Worm (Caenorhabditis elegans) whole organism, L1 larva: Measurements from ENCODE around the gene F49H12.2.

ENCODE experiments used
- C04F5.9 ChIP-seq: sonication (generic microtip); optimal IDR thresholded peaks from 2 replicates; lab custom pipeline; 2016; ENCODE audit warnings: missing genetic modification characterization, missing compliant biosample characterization
- C16A3.4 ChIP-seq: fragments of 150-350 bp; optimal IDR thresholded peaks from 2 replicates; lab custom pipeline; 2014; ENCODE audit warnings: missing biosample characterization, missing genetic modification characterization
- C34B4.2 ChIP-seq: sonication (generic microtip); optimal IDR thresholded peaks from 2 replicates; lab custom pipeline; 2017; ENCODE audit warnings: mild to moderate bottlenecking, missing genetic modification characterization, missing compliant biosample characterization
- Y116A8C.19 ChIP-seq: sonication (generic microtip); optimal IDR thresholded peaks from 2 replicates; lab custom pipeline; 2016; ENCODE audit warnings: missing compliant biosample characterization, missing genetic modification characterization, borderline replicate concordance
- aha-1 ChIP-seq: fragments of 150-350 bp; optimal IDR thresholded peaks from 2 replicates; lab custom pipeline; 2014; ENCODE audit warnings: missing biosample characterization, missing genetic modification characterization
- aly-2 ChIP-seq: fragments of 150-350 bp; optimal IDR thresholded peaks from 2 replicates; lab custom pipeline; 2014; ENCODE audit warnings: missing biosample characterization, missing genetic modification characterization
- ceh-63 ChIP-seq: fragments of 200-800 bp; sonication (Bioruptor generic); optimal IDR thresholded peaks from 2 replicates; lab custom pipeline; 2018; ENCODE audit warnings: mild to moderate bottlenecking, missing genetic modification characterization, missing compliant biosample characterization
- ceh-88 ChIP-seq: fragments of 200-800 bp; sonication (Bioruptor generic); IDR thresholded peaks from 2 replicates; pipeline ENCODE4 v1.3.6; 2022; ENCODE audit warnings: missing genetic modification characterization, missing compliant biosample characterization
- ceh-90 ChIP-seq: sonication (generic microtip); optimal IDR thresholded peaks from 2 replicates; lab custom pipeline; 2016; ENCODE audit warnings: missing genetic modification characterization, missing compliant biosample characterization
- dpl-1 ChIP-seq, 3 experiments: fragments of 150-350 bp in 2 of 3; sonication (generic microtip) in 1 of 3; optimal IDR thresholded peaks; 2 replicates each; lab custom pipeline; 2014 to 2017; ENCODE audit warnings: missing biosample characterization in 3 of 3, missing genetic modification characterization in 3 of 3, missing genetic modification reagents in 3 of 3
- efl-1 ChIP-seq, 4 experiments: fragments of 150-350 bp; optimal IDR thresholded peaks in 3 of 4; peaks in 1 of 4; 1 replicate in 1 of 4; 2 replicates in 3 of 4; lab custom pipeline; 2014; ENCODE audit warnings: missing biosample characterization in 2 of 4, missing genetic modification characterization in 2 of 4, missing genetic modification reagents in 2 of 4
- egl-13 ChIP-seq: sonication (generic microtip); optimal IDR thresholded peaks from 2 replicates; lab custom pipeline; 2016; ENCODE audit warnings: missing genotype, missing genetic modification reagents, missing genetic modification characterization, missing compliant biosample characterization
- elt-2 ChIP-seq: sonication (generic microtip); optimal IDR thresholded peaks from 2 replicates; lab custom pipeline; 2016; ENCODE audit warnings: missing genetic modification characterization, mild to moderate bottlenecking, inconsistent platforms, missing compliant biosample characterization, missing genetic modification reagents
- elt-3 ChIP-seq, 6 experiments: fragments of 150-350 bp in 1 of 6; sonication (generic microtip); optimal IDR thresholded peaks; 2 replicates each; lab custom pipeline; 2017 to 2018; ENCODE audit warnings: missing biosample characterization in 6 of 6, missing genetic modification characterization in 6 of 6, inconsistent platforms in 1 of 6
- fkh-10 ChIP-seq: sonication (generic microtip); optimal IDR thresholded peaks from 2 replicates; lab custom pipeline; 2017; ENCODE audit warnings: missing biosample characterization, missing genetic modification reagents, missing genetic modification characterization
- fkh-4 ChIP-seq: sonication (generic microtip); optimal IDR thresholded peaks from 2 replicates; lab custom pipeline; 2016; ENCODE audit warnings: missing compliant biosample characterization, missing genetic modification characterization, borderline replicate concordance
- fkh-8 ChIP-seq: sonication (generic microtip); optimal IDR thresholded peaks from 2 replicates; lab custom pipeline; 2016; ENCODE audit warnings: mild to moderate bottlenecking, missing genetic modification characterization, missing compliant biosample characterization
- fos-1 ChIP-seq: fragments of 150-350 bp; optimal IDR thresholded peaks from 2 replicates; lab custom pipeline; 2014; ENCODE audit warnings: missing biosample characterization, missing genetic modification characterization
- grh-1 ChIP-seq: fragments of 200-800 bp; sonication (Bioruptor generic); IDR thresholded peaks from 2 replicates; pipeline ENCODE4 v1.3.6; 2022; ENCODE audit warnings: missing genetic modification reagents, missing genetic modification characterization, missing compliant biosample characterization
- hlh-4 ChIP-seq: sonication (generic microtip); optimal IDR thresholded peaks from 2 replicates; lab custom pipeline; 2016; ENCODE audit warnings: mild to moderate bottlenecking, missing genetic modification characterization, missing compliant biosample characterization
- hpl-2 ChIP-seq: fragments of 150-350 bp; optimal IDR thresholded peaks from 2 replicates; lab custom pipeline; 2014; ENCODE audit warnings: missing biosample characterization, missing genetic modification reagents, missing genetic modification characterization
- irx-1 ChIP-seq: sonication (generic microtip); optimal IDR thresholded peaks from 2 replicates; lab custom pipeline; 2016; ENCODE audit warnings: missing genetic modification characterization, missing compliant biosample characterization
- isw-1 ChIP-seq: fragments of 200-800 bp; sonication (Bioruptor generic); IDR thresholded peaks from 2 replicates; pipeline ENCODE4 v1.3.6; 2022; ENCODE audit warnings: missing genetic modification characterization, missing compliant biosample characterization
- lin-13 ChIP-seq: fragments of 150-350 bp; optimal IDR thresholded peaks from 2 replicates; lab custom pipeline; 2014; ENCODE audit warnings: missing biosample characterization, missing genetic modification reagents, missing genetic modification characterization
- lin-15B ChIP-seq: fragments of 150-350 bp; sonication (generic microtip); optimal IDR thresholded peaks from 3 replicates; lab custom pipeline; 2014; ENCODE audit warnings: missing biosample characterization, missing genetic modification characterization
- lin-39 ChIP-seq: fragments of 150-350 bp; optimal IDR thresholded peaks from 2 replicates; lab custom pipeline; 2014; ENCODE audit warnings: missing biosample characterization, missing genetic modification reagents, missing genetic modification characterization
- mdl-1 ChIP-seq, 2 experiments: fragments of 150-350 bp; optimal IDR thresholded peaks; 2 replicates each; lab custom pipeline; 2014 to 2017; ENCODE audit warnings: missing biosample characterization in 2 of 2, missing genetic modification characterization in 2 of 2, inconsistent platforms in 1 of 2
- mef-2 ChIP-seq: fragments of 150-350 bp; optimal IDR thresholded peaks from 2 replicates; lab custom pipeline; 2014; ENCODE audit warnings: missing biosample characterization, missing genetic modification characterization
- mep-1 ChIP-seq: fragments of 150-350 bp; optimal IDR thresholded peaks from 2 replicates; lab custom pipeline; 2014; ENCODE audit warnings: missing biosample characterization, missing genetic modification characterization
- nhr-12 ChIP-seq: sonication (generic microtip); optimal IDR thresholded peaks from 2 replicates; lab custom pipeline; 2017; ENCODE audit warnings: missing biosample characterization, missing genetic modification characterization
- nhr-28 ChIP-seq: fragments of 150-350 bp; optimal IDR thresholded peaks from 2 replicates; lab custom pipeline; 2014; ENCODE audit warnings: missing biosample characterization, missing genetic modification characterization
- nhr-47 ChIP-seq: sonication (generic microtip); optimal IDR thresholded peaks from 2 replicates; lab custom pipeline; 2016; ENCODE audit warnings: mild to moderate bottlenecking, missing genetic modification characterization, moderate library complexity, missing compliant biosample characterization
- nhr-71 ChIP-seq: sonication (generic microtip); optimal IDR thresholded peaks from 2 replicates; lab custom pipeline; 2016; ENCODE audit warnings: mild to moderate bottlenecking, missing genetic modification characterization, moderate library complexity, missing compliant biosample characterization
- nhr-76 ChIP-seq: sonication (generic microtip); optimal IDR thresholded peaks from 2 replicates; lab custom pipeline; 2017; ENCODE audit warnings: missing biosample characterization, missing genetic modification characterization
- nhr-84 ChIP-seq: sonication (generic microtip); optimal IDR thresholded peaks from 2 replicates; lab custom pipeline; 2017; ENCODE audit warnings: missing biosample characterization, missing genetic modification characterization
- nhr-90 ChIP-seq: sonication (generic microtip); optimal IDR thresholded peaks from 2 replicates; lab custom pipeline; 2016; ENCODE audit warnings: mild to moderate bottlenecking, missing genetic modification characterization, missing compliant biosample characterization; ENCODE audit not compliant: poor library complexity
- pax-3 ChIP-seq: fragments of 200-800 bp; sonication (Bioruptor generic); optimal IDR thresholded peaks from 2 replicates; lab custom pipeline; 2018; ENCODE audit warnings: mild to moderate bottlenecking, missing genetic modification characterization, moderate library complexity, missing compliant biosample characterization
- pqm-1 ChIP-seq: sonication (generic microtip); optimal IDR thresholded peaks from 3 replicates; lab custom pipeline; 2017; ENCODE audit warnings: missing biosample characterization, missing genetic modification characterization
- rnt-1 ChIP-seq: sonication (generic microtip); optimal IDR thresholded peaks from 2 replicates; lab custom pipeline; 2016; ENCODE audit warnings: mild to moderate bottlenecking, missing genetic modification characterization, moderate library complexity, missing compliant biosample characterization
- skn-1 ChIP-seq: fragments of 150-350 bp; optimal IDR thresholded peaks from 2 replicates; lab custom pipeline; 2014; ENCODE audit warnings: missing biosample characterization, missing genetic modification characterization
- snpc-4 ChIP-seq: fragments of 150-350 bp; optimal IDR thresholded peaks from 2 replicates; lab custom pipeline; 2014; ENCODE audit warnings: missing biosample characterization, missing genetic modification characterization
- snu-23 ChIP-seq: sonication (generic microtip); optimal IDR thresholded peaks from 2 replicates; lab custom pipeline; 2016; ENCODE audit warnings: missing genetic modification characterization, missing compliant biosample characterization
- sptf-1 ChIP-seq: fragments of 150-350 bp; optimal IDR thresholded peaks from 2 replicates; lab custom pipeline; 2014; ENCODE audit warnings: missing biosample characterization, missing genetic modification characterization
- tbx-2 ChIP-seq: sonication (generic microtip); optimal IDR thresholded peaks from 2 replicates; lab custom pipeline; 2016; ENCODE audit warnings: missing genetic modification characterization, missing compliant biosample characterization
- tlp-1 ChIP-seq: fragments of 150-350 bp; optimal IDR thresholded peaks from 2 replicates; lab custom pipeline; 2014; ENCODE audit warnings: missing biosample characterization, missing genetic modification characterization
- unc-30 ChIP-seq: sonication (generic microtip); optimal IDR thresholded peaks from 2 replicates; lab custom pipeline; 2017; ENCODE audit warnings: missing biosample characterization, missing genetic modification characterization
- unc-86 ChIP-seq: sonication (generic microtip); optimal IDR thresholded peaks from 2 replicates; lab custom pipeline; 2016; ENCODE audit warnings: missing genetic modification characterization, missing compliant biosample characterization
- unc-98 ChIP-seq: fragments of 200-800 bp; sonication (Bioruptor generic); IDR thresholded peaks from 2 replicates; pipeline ENCODE4 v1.3.6; 2022; ENCODE audit warnings: missing genetic modification characterization, missing compliant biosample characterization
- vab-15 ChIP-seq: sonication (generic microtip); optimal IDR thresholded peaks from 2 replicates; lab custom pipeline; 2017; ENCODE audit warnings: missing genotype, mild to moderate bottlenecking, missing genetic modification characterization, missing compliant biosample characterization
- zip-4 ChIP-seq: fragments of 200-800 bp; sonication (Bioruptor generic); optimal IDR thresholded peaks from 2 replicates; lab custom pipeline; 2018; ENCODE audit warnings: mild to moderate bottlenecking, missing genetic modification characterization, moderate library complexity, missing compliant biosample characterization
- ztf-11 ChIP-seq, 2 experiments: sonication (generic microtip); optimal IDR thresholded peaks; 2 replicates each; lab custom pipeline; 2016 to 2017; ENCODE audit warnings: missing genetic modification characterization in 2 of 2, missing biosample characterization in 1 of 2, missing compliant biosample characterization in 1 of 2
- ztf-4 ChIP-seq: fragments of 150-350 bp; optimal IDR thresholded peaks from 2 replicates; lab custom pipeline; 2014; ENCODE audit warnings: missing biosample characterization, missing genetic modification characterization

The F49H12.2 gene

ce11 chrX:2074055-2074454, 11.0 kb upstream of the F49H12.2 start, which contains the start of gene txdc-12.2 (continued):
- TF ChIP-seq snpc-4 (no peak), snu-23 (GFP tag; lab: Kevin White, UChicago) (peak; percentile 45), unc-30 (tag; lab: Kevin White, UChicago) (no peak), C34B4.2 (tag; lab: Kevin White, UChicago) (no peak), ceh-63 (GFP tag; lab: Kevin White, UChicago) (no peak), ztf-4 (tag; lab: Kevin White, UChicago) (no peak), Y116A8C.19 (no peak), grh-1 (no peak), fkh-8 (tag; lab: Kevin White, UChicago) (no peak), lin-13 (no peak), nhr-84 (no peak), dpl-1 (GFP tag; optimal IDR thresholded peaks at IDR 0.05; lab: Kevin White, UChicago) (no peak), fkh-4 (tag; lab: Kevin White, UChicago) (no peak), hlh-4 (tag; lab: Kevin White, UChicago) (no peak), nhr-47 (tag; lab: Kevin White, UChicago) (no peak), unc-86 (tag; lab: Kevin White, UChicago) (no peak), zip-4 (GFP tag; lab: Kevin White, UChicago) (no peak), ceh-88 (GFP tag; lab: Robert Waterston, UW) (no peak), mdl-1 (tag; optimal IDR thresholded peaks at IDR 0.05; lab: Kevin White, UChicago) (no peak), nhr-76 (tag; lab: Kevin White, UChicago) (no peak), efl-1 (optimal IDR thresholded peaks at IDR 0.05; lab: Kevin White, UChicago) (no peak), efl-1 (GFP tag; optimal IDR thresholded peaks at IDR 0.05 in 1 of 2; lab: Kevin White, UChicago) (no peak), tbx-2 (no peak), mep-1 (tag; lab: Kevin White, UChicago) (peak; percentile 58), nhr-71 (tag; lab: Kevin White, UChicago) (peak; percentile 18), pax-3 (tag; lab: Kevin White, UChicago) (no peak), irx-1 (no peak), nhr-28 (tag; lab: Kevin White, UChicago) (no peak), aly-2 (tag; lab: Kevin White, UChicago) (no peak), aha-1 (no peak), elt-3 (tag; optimal IDR thresholded peaks at IDR 0.05; lab: Kevin White, UChicago) (peak in 1 of 6 experiments; percentile 23), C04F5.9 (tag; lab: Kevin White, UChicago) (no peak), elt-2 (tag; lab: Kevin White, UChicago) (no peak), C16A3.4 (tag; lab: Kevin White, UChicago) (no peak)

DNA sequence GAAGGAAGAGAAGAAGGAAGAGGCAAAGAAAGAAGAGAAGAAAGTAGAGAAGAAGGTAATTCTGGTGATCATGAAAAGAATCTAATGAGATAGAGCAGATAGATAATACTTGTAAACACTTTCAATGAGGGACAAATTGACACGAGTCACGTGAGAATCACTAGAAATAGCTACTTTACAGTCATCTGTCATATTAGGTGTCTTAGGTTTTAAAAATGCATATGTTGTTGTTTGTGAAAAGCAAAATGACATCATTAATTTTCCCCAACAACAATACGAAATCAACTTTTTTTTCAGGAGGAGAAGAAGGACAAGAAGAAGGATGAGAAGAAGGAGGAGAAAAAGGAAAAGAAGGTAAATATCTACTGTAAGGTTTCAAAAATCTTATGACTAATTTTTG, 9.9 kb upstream of the F49H12.2 start:
- TF ChIP-seq snpc-4 (no peak), fkh-8 (tag; lab: Kevin White, UChicago) (no peak), fos-1 (no peak), aly-2 (tag; lab: Kevin White, UChicago) (no peak), mef-2 (tag; lab: Kevin White, UChicago) (no peak), tlp-1 (tag; lab: Kevin White, UChicago) (no peak), ztf-11 (tag; optimal IDR thresholded peaks at IDR 0.05; lab: Kevin White, UChicago) (no peak), lin-39 (tag; lab: Kevin White, UChicago) (no peak), skn-1 (tag; lab: Kevin White, UChicago) (no peak), mep-1 (tag; lab: Kevin White, UChicago) (peak; percentile 50), hpl-2 (no peak), nhr-12 (tag; lab: Kevin White, UChicago) (no peak), C04F5.9 (tag; lab: Kevin White, UChicago) (no peak), sptf-1 (no peak), nhr-71 (tag; lab: Kevin White, UChicago) (peak; percentile 76), nhr-90 (tag; lab: Kevin White, UChicago) (peak; percentile 27), rnt-1 (no peak), zip-4 (GFP tag; lab: Kevin White, UChicago) (no peak), fkh-10 (GFP tag; lab: Kevin White, UChicago) (no peak), fkh-4 (tag; lab: Kevin White, UChicago) (no peak), pax-3 (tag; lab: Kevin White, UChicago) (no peak), ceh-90 (tag; lab: Kevin White, UChicago) (no peak), lin-15B (tag; lab: Kevin White, UChicago) (no peak), pqm-1 (tag; lab: Kevin White, UChicago) (no peak), egl-13 (no peak), isw-1 (GFP tag; lab: Robert Waterston, UW) (no peak), irx-1 (peak; percentile 1), nhr-47 (tag; lab: Kevin White, UChicago) (peak; percentile 5), unc-98 (GFP tag; lab: Robert Waterston, UW) (no peak), vab-15 (no peak)
